Fruit fly (Drosophila melanogaster) S2 (cell line): ENCODE data around the gene Fancd2.

ENCODE experiments used
- CG8478 ChIP-seq: fragments of >200 bp; optimal IDR thresholded peaks from 2 replicates; lab custom pipeline; 2018
- CTCF ChIP-seq, 2 experiments: fragments of >200 bp; optimal IDR thresholded peaks; 2 replicates each; lab custom pipeline; 2018

DNA sequence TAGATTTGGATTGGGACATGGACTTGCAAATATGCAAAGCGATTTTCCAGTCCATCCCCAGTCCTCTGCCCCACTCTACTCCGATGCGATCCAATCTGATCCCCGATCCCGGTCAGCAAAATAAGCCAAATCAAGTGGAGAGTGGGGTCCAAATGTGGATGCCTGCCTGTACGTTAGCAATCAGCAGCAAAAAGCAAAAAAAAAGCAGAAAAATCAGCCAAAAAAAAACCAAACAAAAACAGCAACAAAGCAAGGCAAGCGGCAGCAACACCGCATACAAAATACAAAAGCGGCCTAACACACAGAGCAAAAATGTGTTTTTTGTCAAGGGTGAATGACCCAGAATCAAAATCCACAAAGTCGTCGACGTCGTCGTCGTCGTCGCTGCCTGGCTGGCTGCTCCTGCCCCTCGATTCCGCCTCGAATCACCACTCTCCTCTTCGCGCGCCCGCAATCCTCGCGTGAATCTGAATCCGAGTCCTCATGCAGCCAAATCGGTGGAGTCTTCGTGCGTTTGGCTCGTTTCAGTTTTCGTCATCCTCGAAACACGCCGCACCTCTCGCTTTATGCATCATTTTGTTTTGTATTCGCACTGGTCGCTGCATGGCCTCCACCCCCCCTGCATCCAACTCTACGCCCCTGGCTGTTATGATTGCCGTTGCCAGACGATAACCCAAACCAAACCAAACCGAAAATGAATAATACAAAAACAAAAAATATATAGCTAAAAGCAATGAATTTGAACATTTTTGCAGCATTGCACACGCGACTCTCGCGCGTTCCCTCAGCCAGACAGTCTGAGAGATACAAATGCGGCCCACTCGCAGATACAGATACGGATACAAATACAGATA is 50.5 kb downstream of the Fancd2 start:
- TF ChIP-seq CTCF (optimal IDR thresholded peaks at IDR 0.05; lab: Kevin White, UChicago) (no peak), CG8478 (lab: Kevin White, UChicago) (no peak)
